Worm (Caenorhabditis elegans) whole organism, late embryonic: ENCODE data around the gene snpc-3.1.
A peak's percentile ranks its signal among the peaks of the same experiment; 100 is the strongest.

ENCODE experiments used
- T23F11.4 ChIP-seq: fragments of 200-800 bp; sonication (Bioruptor generic); optimal IDR thresholded peaks from 2 replicates; lab custom pipeline; 2018; ENCODE audit warnings: mild to moderate bottlenecking, missing genetic modification characterization, missing compliant biosample characterization
- ama-1 ChIP-seq: fragments of 150-350 bp; optimal IDR thresholded peaks from 2 replicates; lab custom pipeline; 2014
- ceh-2 ChIP-seq: sonication (generic microtip); optimal IDR thresholded peaks from 2 replicates; lab custom pipeline; 2016; ENCODE audit warnings: missing genotype, missing genetic modification characterization, missing compliant biosample characterization
- ceh-22 ChIP-seq: sonication (generic microtip); optimal IDR thresholded peaks from 2 replicates; lab custom pipeline; 2017; ENCODE audit warnings: missing biosample characterization, missing genetic modification characterization
- ceh-30 ChIP-seq: fragments of 150-350 bp; optimal IDR thresholded peaks from 2 replicates; lab custom pipeline; 2014; ENCODE audit warnings: missing biosample characterization, missing genetic modification characterization
- ceh-31 ChIP-seq: sonication (generic microtip); optimal IDR thresholded peaks from 2 replicates; lab custom pipeline; 2016; ENCODE audit warnings: missing genetic modification characterization, missing compliant biosample characterization
- ceh-48 ChIP-seq: sonication (generic microtip); optimal IDR thresholded peaks from 2 replicates; lab custom pipeline; 2016; ENCODE audit warnings: missing genetic modification characterization, inconsistent platforms, missing compliant biosample characterization
- ceh-6 ChIP-seq: fragments of 200-800 bp; sonication (Bioruptor generic); optimal IDR thresholded peaks from 2 replicates; lab custom pipeline; 2018; ENCODE audit warnings: mild to moderate bottlenecking, missing genetic modification characterization, missing compliant biosample characterization
- ceh-9 ChIP-seq: sonication (generic microtip); optimal IDR thresholded peaks from 2 replicates; lab custom pipeline; 2016; ENCODE audit warnings: mild to moderate bottlenecking, missing genetic modification characterization, inconsistent platforms, missing compliant biosample characterization
- che-1 ChIP-seq: sonication (generic microtip); optimal IDR thresholded peaks from 2 replicates; lab custom pipeline; 2016; ENCODE audit warnings: mild to moderate bottlenecking, missing genetic modification characterization, missing compliant biosample characterization
- dmd-4 ChIP-seq: sonication (generic microtip); optimal IDR thresholded peaks from 2 replicates; lab custom pipeline; 2016; ENCODE audit warnings: borderline replicate concordance, missing genetic modification characterization, missing compliant biosample characterization
- elt-2 ChIP-seq: sonication (generic microtip); optimal IDR thresholded peaks from 2 replicates; lab custom pipeline; 2016; ENCODE audit warnings: missing genetic modification reagents, missing genetic modification characterization, missing compliant biosample characterization
- elt-4 ChIP-seq: sonication (generic microtip); optimal IDR thresholded peaks from 2 replicates; lab custom pipeline; 2016; ENCODE audit warnings: missing genetic modification characterization, missing compliant biosample characterization
- eyg-1 ChIP-seq: sonication (generic microtip); optimal IDR thresholded peaks from 2 replicates; lab custom pipeline; 2016; ENCODE audit warnings: missing genotype, missing genetic modification characterization, missing compliant biosample characterization
- fkh-6 ChIP-seq: sonication (generic microtip); optimal IDR thresholded peaks from 2 replicates; lab custom pipeline; 2016; ENCODE audit warnings: missing genetic modification characterization, missing compliant biosample characterization
- hlh-13 ChIP-seq: fragments of 200-800 bp; sonication (Bioruptor generic); optimal IDR thresholded peaks from 2 replicates; lab custom pipeline; 2018; ENCODE audit warnings: mild to moderate bottlenecking, missing genetic modification characterization, missing compliant biosample characterization
- hlh-15 ChIP-seq: sonication (generic microtip); optimal IDR thresholded peaks from 2 replicates; lab custom pipeline; 2016; ENCODE audit warnings: missing genetic modification characterization, missing compliant biosample characterization
- hlh-6 ChIP-seq: sonication (generic microtip); optimal IDR thresholded peaks from 2 replicates; lab custom pipeline; 2016; ENCODE audit warnings: missing genotype, missing genetic modification characterization, missing compliant biosample characterization
- hlh-8 ChIP-seq: sonication (generic microtip); optimal IDR thresholded peaks from 2 replicates; lab custom pipeline; 2016; ENCODE audit warnings: missing genotype, missing genetic modification characterization, missing compliant biosample characterization
- nhr-11 ChIP-seq: fragments of 150-350 bp; optimal IDR thresholded peaks from 2 replicates; lab custom pipeline; 2014; ENCODE audit warnings: missing biosample characterization, missing genetic modification characterization
- npax-4 ChIP-seq: sonication (generic microtip); optimal IDR thresholded peaks from 2 replicates; lab custom pipeline; 2016; ENCODE audit warnings: missing genetic modification characterization, missing compliant biosample characterization
- odd-2 ChIP-seq: sonication (generic microtip); optimal IDR thresholded peaks from 2 replicates; lab custom pipeline; 2017; ENCODE audit warnings: antibody characterized with exemption, mild to moderate bottlenecking, missing genetic modification characterization, missing compliant biosample characterization
- pag-3 ChIP-seq: sonication (generic microtip); optimal IDR thresholded peaks from 2 replicates; lab custom pipeline; 2016; ENCODE audit warnings: missing compliant biosample characterization, missing genetic modification characterization, borderline replicate concordance
- pat-9 ChIP-seq: fragments of 200-800 bp; sonication (Bioruptor generic); optimal IDR thresholded peaks from 2 replicates; lab custom pipeline; 2018; ENCODE audit warnings: mild to moderate bottlenecking, missing genetic modification characterization, moderate library complexity, missing compliant biosample characterization
- pax-1 ChIP-seq: fragments of 150-350 bp; optimal IDR thresholded peaks from 2 replicates; lab custom pipeline; 2014; ENCODE audit warnings: missing biosample characterization, missing genetic modification characterization
- pha-4 ChIP-seq: fragments of 150-350 bp; optimal IDR thresholded peaks from 2 replicates; lab custom pipeline; 2018; ENCODE audit warnings: missing biosample characterization, missing genetic modification reagents, missing genetic modification characterization
- pqm-1 ChIP-seq: sonication (generic microtip); optimal IDR thresholded peaks from 2 replicates; lab custom pipeline; 2016; ENCODE audit warnings: missing genetic modification characterization, missing compliant biosample characterization
- ref-2 ChIP-seq: sonication (generic microtip); optimal IDR thresholded peaks from 2 replicates; lab custom pipeline; 2016; ENCODE audit warnings: missing genetic modification characterization, missing compliant biosample characterization
- rnt-1 ChIP-seq: sonication (generic microtip); optimal IDR thresholded peaks from 2 replicates; lab custom pipeline; 2016; ENCODE audit warnings: missing genetic modification characterization, missing compliant biosample characterization
- sdc-2 ChIP-seq: sonication (generic microtip); optimal IDR thresholded peaks from 2 replicates; lab custom pipeline; 2016; ENCODE audit warnings: missing genotype, missing genetic modification characterization, missing compliant biosample characterization
- syd-9 ChIP-seq: sonication (generic microtip); optimal IDR thresholded peaks from 2 replicates; lab custom pipeline; 2016; ENCODE audit warnings: mild to moderate bottlenecking, missing genetic modification characterization, moderate library complexity, missing compliant biosample characterization
- tbx-2 ChIP-seq: sonication (generic microtip); optimal IDR thresholded peaks from 2 replicates; lab custom pipeline; 2016; ENCODE audit warnings: missing genetic modification characterization, missing compliant biosample characterization
- tbx-7 ChIP-seq: sonication (generic microtip); optimal IDR thresholded peaks from 2 replicates; lab custom pipeline; 2016; ENCODE audit warnings: missing genotype, missing genetic modification characterization, missing compliant biosample characterization
- unc-42 ChIP-seq: sonication (generic microtip); optimal IDR thresholded peaks from 2 replicates; lab custom pipeline; 2016; ENCODE audit warnings: missing genotype, missing genetic modification characterization, missing compliant biosample characterization
- unc-55 ChIP-seq: sonication (generic microtip); optimal IDR thresholded peaks from 2 replicates; lab custom pipeline; 2017; ENCODE audit warnings: missing biosample characterization, missing genetic modification reagents, missing genetic modification characterization
- unc-86 ChIP-seq: sonication (generic microtip); optimal IDR thresholded peaks from 2 replicates; lab custom pipeline; 2016; ENCODE audit warnings: missing genetic modification characterization, missing compliant biosample characterization

snpc-3.1 gene

ce11 chrIV:5533556-5533955, 47.5 kb upstream of the snpc-3.1 start:
- no peak for TF ChIP-seq pag-3 (tag; lab: Kevin White, UChicago)
- TF ChIP-seq unc-42 (tag; lab: Kevin White, UChicago), result peak; percentile 88

ce11 chrIV:5530980-5531379, 44.9 kb upstream of the snpc-3.1 start:
- no peak for TF ChIP-seq pax-1 (tag; lab: Kevin White, UChicago)
- no peak for TF ChIP-seq pha-4
- TF ChIP-seq pqm-1 (tag; lab: Kevin White, UChicago), result no peak
- no peak for TF ChIP-seq ceh-2 (tag; lab: Kevin White, UChicago)
- TF ChIP-seq elt-2 (tag; lab: Kevin White, UChicago), result peak; percentile 74

- no peak for TF ChIP-seq syd-9 (tag; lab: Kevin White, UChicago)
- no peak for TF ChIP-seq ceh-9
- TF ChIP-seq ceh-6, result no peak
- TF ChIP-seq hlh-8 (tag; lab: Kevin White, UChicago), result peak; percentile 24
These were observed 42.2 kb upstream of the snpc-3.1 start, which contains the start of gene unc-5 for ce11 chrIV:5528285-5528684. TSS of gene unc-5 (minus strand) at chrIV:5528338.

ce11 chrIV:5526711-5527383, 40.8 kb upstream of the snpc-3.1 start:
- no peak for TF ChIP-seq ama-1 (lab: Kevin White, UChicago)
- no peak for TF ChIP-seq ceh-6
- no peak for TF ChIP-seq T23F11.4 (GFP tag; lab: Kevin White, UChicago)
- TF ChIP-seq nhr-11 (tag; lab: Kevin White, UChicago), result no peak
- TF ChIP-seq unc-55, result peak; percentile 26
- TF ChIP-seq ceh-22 (tag; lab: Kevin White, UChicago), result no peak
- TF ChIP-seq pat-9, result peak; percentile 36

ce11 chrIV:5519044-5519443, 33.0 kb upstream of the snpc-3.1 start:
- no peak for TF ChIP-seq che-1 (tag; lab: Kevin White, UChicago)
- TF ChIP-seq elt-4 (tag; lab: Kevin White, UChicago), result no peak
- no peak for TF ChIP-seq fkh-6 (tag; lab: Kevin White, UChicago)
- TF ChIP-seq ceh-6, result no peak
- TF ChIP-seq pha-4, result no peak
- no peak for TF ChIP-seq ceh-48 (tag; lab: Kevin White, UChicago)
- TF ChIP-seq, all 69 proteins: peak for 0

- TF ChIP-seq hlh-6 (tag; lab: Kevin White, UChicago), result no peak
- no peak for TF ChIP-seq elt-2 (tag; lab: Kevin White, UChicago)
- no peak for TF ChIP-seq ref-2
- no peak for TF ChIP-seq pqm-1 (tag; lab: Kevin White, UChicago)
- no peak for TF ChIP-seq npax-4 (tag; lab: Kevin White, UChicago)
These were observed 28.7 kb upstream of the snpc-3.1 start for ce11 chrIV:5514789-5515188.

- TF ChIP-seq tbx-2 (tag; lab: Kevin White, UChicago) (peak; percentile 18), hlh-15 (tag; lab: Kevin White, UChicago) (no peak), ceh-6 (no peak), ceh-31 (tag; lab: Kevin White, UChicago) (no peak), tbx-7 (tag; lab: Kevin White, UChicago) (no peak), odd-2 (tag; lab: Kevin White, UChicago) (no peak), sdc-2 (tag; lab: Kevin White, UChicago) (no peak), unc-55 (peak; percentile 68), eyg-1 (tag; lab: Kevin White, UChicago) (no peak), unc-86 (tag; lab: Kevin White, UChicago) (no peak), dmd-4 (tag; lab: Kevin White, UChicago) (no peak), hlh-8 (tag; lab: Kevin White, UChicago) (no peak), hlh-13 (no peak), rnt-1 (tag; lab: Kevin White, UChicago) (peak; percentile 25), ceh-30 (tag; lab: Kevin White, UChicago) (no peak)
These were observed 21.7 kb upstream of the snpc-3.1 start for ce11 chrIV:5507754-5508153.
